Worm (Caenorhabditis elegans) whole organism, L4/young adult: Measurements from ENCODE around the gene F41F3.9.

Experiments used
- W03F9.2 ChIP-seq: fragments of 150-350 bp; optimal IDR thresholded peaks from 2 replicates; lab custom pipeline; 2014; ENCODE audit warnings: missing biosample characterization, missing genetic modification characterization
- dao-5 ChIP-seq: sonication (generic microtip); optimal IDR thresholded peaks from 2 replicates; lab custom pipeline; 2016; ENCODE audit warnings: missing genotype, missing genetic modification characterization, moderate library complexity, missing compliant biosample characterization
- him-1 ChIP-seq: sonication (generic microtip); optimal IDR thresholded peaks from 2 replicates; lab custom pipeline; 2016; ENCODE audit warnings: missing genotype, missing genetic modification reagents, missing genetic modification characterization, missing compliant biosample characterization

ce11 chrV:4689234-4689633 is 34.0 kb downstream of the F41F3.9 start, which contains the start of gene K03B4.1:
- TF ChIP-seq W03F9.2, result no peak
- TF ChIP-seq him-1 (tag; lab: Kevin White, UChicago), result no peak
- TF ChIP-seq dao-5, result no peak
